Worm (Caenorhabditis elegans) whole organism, L1 larva: ENCODE data around the gene W02H3.1.

Source experiments
- C04F5.9 ChIP-seq: sonication (generic microtip); optimal IDR thresholded peaks from 2 replicates; lab custom pipeline; 2016; ENCODE audit warnings: missing genetic modification characterization, missing compliant biosample characterization
- C34B4.2 ChIP-seq: sonication (generic microtip); optimal IDR thresholded peaks from 2 replicates; lab custom pipeline; 2017; ENCODE audit warnings: mild to moderate bottlenecking, missing genetic modification characterization, missing compliant biosample characterization
- aha-1 ChIP-seq: fragments of 150-350 bp; optimal IDR thresholded peaks from 2 replicates; lab custom pipeline; 2014; ENCODE audit warnings: missing biosample characterization, missing genetic modification characterization
- alr-1 ChIP-seq: fragments of 200-800 bp; sonication (Bioruptor generic); optimal IDR thresholded peaks from 2 replicates; lab custom pipeline; 2018; ENCODE audit warnings: borderline replicate concordance, mild to moderate bottlenecking, missing genetic modification characterization, missing compliant biosample characterization
- aly-2 ChIP-seq: fragments of 150-350 bp; optimal IDR thresholded peaks from 2 replicates; lab custom pipeline; 2014; ENCODE audit warnings: missing biosample characterization, missing genetic modification characterization
- ama-1 ChIP-seq: fragments of 150-350 bp; optimal IDR thresholded peaks from 2 replicates; lab custom pipeline; 2014
- blmp-1 ChIP-seq: fragments of 150-350 bp; optimal IDR thresholded peaks from 2 replicates; lab custom pipeline; 2014; ENCODE audit warnings: missing biosample characterization, missing genetic modification characterization
- ceh-88 ChIP-seq: fragments of 200-800 bp; sonication (Bioruptor generic); IDR thresholded peaks from 2 replicates; pipeline ENCODE4 v1.3.6; 2022; ENCODE audit warnings: missing genetic modification characterization, missing compliant biosample characterization
- ceh-90 ChIP-seq: sonication (generic microtip); optimal IDR thresholded peaks from 2 replicates; lab custom pipeline; 2016; ENCODE audit warnings: missing genetic modification characterization, missing compliant biosample characterization
- dsc-1 ChIP-seq: sonication (generic microtip); optimal IDR thresholded peaks from 2 replicates; lab custom pipeline; 2016; ENCODE audit warnings: mild to moderate bottlenecking, missing genetic modification characterization, missing compliant biosample characterization
- egl-13 ChIP-seq: sonication (generic microtip); optimal IDR thresholded peaks from 2 replicates; lab custom pipeline; 2016; ENCODE audit warnings: missing genotype, missing genetic modification reagents, missing genetic modification characterization, missing compliant biosample characterization
- egl-27 ChIP-seq, 2 experiments: fragments of 150-350 bp in 1 of 2; sonication (generic microtip); optimal IDR thresholded peaks; 3 replicates each; lab custom pipeline; 2017 to 2018; ENCODE audit warnings: missing biosample characterization in 2 of 2, missing genetic modification characterization in 2 of 2, missing genetic modification reagents in 2 of 2
- elt-3 ChIP-seq, 6 experiments: fragments of 150-350 bp in 1 of 6; sonication (generic microtip); optimal IDR thresholded peaks; 2 replicates each; lab custom pipeline; 2017 to 2018; ENCODE audit warnings: missing biosample characterization in 6 of 6, missing genetic modification characterization in 6 of 6, inconsistent platforms in 1 of 6
- ets-5 ChIP-seq: fragments of 200-800 bp; sonication (Bioruptor generic); IDR thresholded peaks from 2 replicates; pipeline ENCODE4 v1.3.6; 2022; ENCODE audit warnings: missing genetic modification characterization, missing compliant biosample characterization
- fkh-10 ChIP-seq: sonication (generic microtip); optimal IDR thresholded peaks from 2 replicates; lab custom pipeline; 2017; ENCODE audit warnings: missing biosample characterization, missing genetic modification reagents, missing genetic modification characterization
- fos-1 ChIP-seq: fragments of 150-350 bp; optimal IDR thresholded peaks from 2 replicates; lab custom pipeline; 2014; ENCODE audit warnings: missing biosample characterization, missing genetic modification characterization
- grh-1 ChIP-seq: fragments of 200-800 bp; sonication (Bioruptor generic); IDR thresholded peaks from 2 replicates; pipeline ENCODE4 v1.3.6; 2022; ENCODE audit warnings: missing genetic modification reagents, missing genetic modification characterization, missing compliant biosample characterization
- hlh-17 ChIP-seq: fragments of 200-800 bp; sonication (Bioruptor generic); optimal IDR thresholded peaks from 2 replicates; lab custom pipeline; 2018; ENCODE audit warnings: missing genetic modification characterization, mild to moderate bottlenecking, missing compliant biosample characterization, moderate library complexity, borderline replicate concordance
- irx-1 ChIP-seq: sonication (generic microtip); optimal IDR thresholded peaks from 2 replicates; lab custom pipeline; 2016; ENCODE audit warnings: missing genetic modification characterization, missing compliant biosample characterization
- isw-1 ChIP-seq: fragments of 200-800 bp; sonication (Bioruptor generic); IDR thresholded peaks from 2 replicates; pipeline ENCODE4 v1.3.6; 2022; ENCODE audit warnings: missing genetic modification characterization, missing compliant biosample characterization
- jun-1 ChIP-seq: fragments of 150-350 bp; optimal IDR thresholded peaks from 2 replicates; lab custom pipeline; 2014; ENCODE audit warnings: missing biosample characterization, missing genetic modification reagents, missing genetic modification characterization
- lin-15B ChIP-seq: fragments of 150-350 bp; sonication (generic microtip); optimal IDR thresholded peaks from 3 replicates; lab custom pipeline; 2014; ENCODE audit warnings: missing biosample characterization, missing genetic modification characterization
- lin-35 ChIP-seq, 2 experiments: fragments of 150-350 bp; optimal IDR thresholded peaks; 2 replicates each; lab custom pipeline; 2014; ENCODE audit warnings: missing biosample characterization in 2 of 2, missing genetic modification characterization in 2 of 2, missing genetic modification reagents in 2 of 2
- lin-39 ChIP-seq: fragments of 150-350 bp; optimal IDR thresholded peaks from 2 replicates; lab custom pipeline; 2014; ENCODE audit warnings: missing biosample characterization, missing genetic modification reagents, missing genetic modification characterization
- lsy-2 ChIP-seq, 2 experiments: fragments of 150-350 bp; optimal IDR thresholded peaks; 2 replicates each; lab custom pipeline; 2014; ENCODE audit warnings: missing biosample characterization in 2 of 2, missing genetic modification characterization in 2 of 2
- nhr-19 ChIP-seq: fragments of 200-800 bp; sonication (Bioruptor generic); conservative IDR thresholded peaks from 2 replicates; pipeline ENCODE4 v1.3.6; 2022; ENCODE audit warnings: missing genetic modification characterization, missing compliant biosample characterization
- nhr-77 ChIP-seq: fragments of 150-350 bp; optimal IDR thresholded peaks from 2 replicates; lab custom pipeline; 2014; ENCODE audit warnings: missing biosample characterization, missing genetic modification characterization
- nhr-84 ChIP-seq: sonication (generic microtip); optimal IDR thresholded peaks from 2 replicates; lab custom pipeline; 2017; ENCODE audit warnings: missing biosample characterization, missing genetic modification characterization
- nhr-85 ChIP-seq: sonication (generic microtip); peaks from one replicate; lab custom pipeline; 2016; ENCODE audit warnings: missing genetic modification characterization, inconsistent platforms, missing compliant biosample characterization
- pax-3 ChIP-seq: fragments of 200-800 bp; sonication (Bioruptor generic); optimal IDR thresholded peaks from 2 replicates; lab custom pipeline; 2018; ENCODE audit warnings: mild to moderate bottlenecking, missing genetic modification characterization, moderate library complexity, missing compliant biosample characterization
- rnt-1 ChIP-seq: sonication (generic microtip); optimal IDR thresholded peaks from 2 replicates; lab custom pipeline; 2016; ENCODE audit warnings: mild to moderate bottlenecking, missing genetic modification characterization, moderate library complexity, missing compliant biosample characterization
- skn-1 ChIP-seq: fragments of 150-350 bp; optimal IDR thresholded peaks from 2 replicates; lab custom pipeline; 2014; ENCODE audit warnings: missing biosample characterization, missing genetic modification characterization
- snu-23 ChIP-seq: sonication (generic microtip); optimal IDR thresholded peaks from 2 replicates; lab custom pipeline; 2016; ENCODE audit warnings: missing genetic modification characterization, missing compliant biosample characterization
- sptf-1 ChIP-seq: fragments of 150-350 bp; optimal IDR thresholded peaks from 2 replicates; lab custom pipeline; 2014; ENCODE audit warnings: missing biosample characterization, missing genetic modification characterization
- sup-37 ChIP-seq: fragments of 200-800 bp; sonication (Bioruptor generic); optimal IDR thresholded peaks from 2 replicates; lab custom pipeline; 2018; ENCODE audit warnings: mild to moderate bottlenecking, missing genetic modification characterization, missing compliant biosample characterization
- swsn-7 ChIP-seq: sonication (generic microtip); optimal IDR thresholded peaks from 2 replicates; lab custom pipeline; 2016; ENCODE audit warnings: missing genetic modification characterization, missing compliant biosample characterization
- tbx-2 ChIP-seq: sonication (generic microtip); optimal IDR thresholded peaks from 2 replicates; lab custom pipeline; 2016; ENCODE audit warnings: missing genetic modification characterization, missing compliant biosample characterization
- tlp-1 ChIP-seq: fragments of 150-350 bp; optimal IDR thresholded peaks from 2 replicates; lab custom pipeline; 2014; ENCODE audit warnings: missing biosample characterization, missing genetic modification characterization
- unc-130 ChIP-seq: fragments of 150-350 bp; optimal IDR thresholded peaks from 2 replicates; lab custom pipeline; 2017; ENCODE audit warnings: missing biosample characterization, missing genetic modification characterization, inconsistent platforms
- unc-30 ChIP-seq: sonication (generic microtip); optimal IDR thresholded peaks from 2 replicates; lab custom pipeline; 2017; ENCODE audit warnings: missing biosample characterization, missing genetic modification characterization
- unc-62 ChIP-seq: fragments of 150-350 bp; optimal IDR thresholded peaks from 2 replicates; lab custom pipeline; 2014; ENCODE audit warnings: missing biosample characterization, missing genetic modification reagents, missing genetic modification characterization
- unc-86 ChIP-seq: sonication (generic microtip); optimal IDR thresholded peaks from 2 replicates; lab custom pipeline; 2016; ENCODE audit warnings: missing genetic modification characterization, missing compliant biosample characterization
- unc-98 ChIP-seq: fragments of 200-800 bp; sonication (Bioruptor generic); IDR thresholded peaks from 2 replicates; pipeline ENCODE4 v1.3.6; 2022; ENCODE audit warnings: missing genetic modification characterization, missing compliant biosample characterization
- xbp-1 ChIP-seq: sonication (generic microtip); optimal IDR thresholded peaks from 2 replicates; lab custom pipeline; 2016; ENCODE audit warnings: missing genetic modification characterization, missing compliant biosample characterization
- ztf-11 ChIP-seq, 2 experiments: sonication (generic microtip); optimal IDR thresholded peaks; 2 replicates each; lab custom pipeline; 2016 to 2017; ENCODE audit warnings: missing genetic modification characterization in 2 of 2, missing biosample characterization in 1 of 2, missing compliant biosample characterization in 1 of 2

W02H3.1 gene

ce11 chrX:11107076-11107475, 1.8 kb upstream of the W02H3.1 start, which contains the start of gene clc-17:
clc-17 (plus strand) TSS chrX:11107376.
- no peak for TF ChIP-seq C04F5.9
- no peak for TF ChIP-seq jun-1 (tag; lab: Kevin White, UChicago)
- no peak for TF ChIP-seq nhr-85 (tag; lab: Kevin White, UChicago)
- TF ChIP-seq unc-30 (tag; lab: Kevin White, UChicago) = no peak
- no peak for TF ChIP-seq ztf-11 (tag; optimal IDR thresholded peaks at IDR 0.05; lab: Kevin White, UChicago)
- TF ChIP-seq tlp-1 = no peak
- TF ChIP-seq nhr-77 (tag; lab: Kevin White, UChicago) = no peak
- no peak for TF ChIP-seq pax-3 (tag; lab: Kevin White, UChicago)
- no peak for TF ChIP-seq blmp-1 (tag; lab: Kevin White, UChicago)
- no peak for TF ChIP-seq hlh-17 (GFP tag; lab: Kevin White, UChicago)
- TF ChIP-seq ama-1 (lab: Kevin White, UChicago) = no peak
- TF ChIP-seq lin-35 (GFP tag; optimal IDR thresholded peaks at IDR 0.05; lab: Kevin White, UChicago) = no peak
- no peak for TF ChIP-seq aly-2 (tag; lab: Kevin White, UChicago)

- TF ChIP-seq unc-86 (tag; lab: Kevin White, UChicago) (no peak), fos-1 (tag; lab: Kevin White, UChicago) (no peak), sptf-1 (tag; lab: Kevin White, UChicago) (no peak), unc-62 (GFP tag; lab: Kevin White, UChicago) (no peak), egl-13 (no peak), jun-1 (tag; lab: Kevin White, UChicago) (no peak), grh-1 (GFP tag; lab: Robert Waterston, UW) (no peak), xbp-1 (no peak)
Measured at ce11 chrX:11103173-11103572, 2.1 kb downstream of the W02H3.1 start.

- no peak for TF ChIP-seq egl-27 (tag; optimal IDR thresholded peaks at IDR 0.05; lab: Kevin White, UChicago)
- TF ChIP-seq fkh-10 = no peak
- no peak for TF ChIP-seq dsc-1 (tag; lab: Kevin White, UChicago)
- TF ChIP-seq ceh-88 (GFP tag; lab: Robert Waterston, UW) = no peak
- TF ChIP-seq isw-1 (GFP tag; lab: Robert Waterston, UW) = no peak
- TF ChIP-seq grh-1 (GFP tag; lab: Robert Waterston, UW) = no peak
Measured at ce11 chrX:11098086-11098485, 7.2 kb downstream of the W02H3.1 start, which contains the start of gene W02H3.3. W02H3.3 (minus strand) TSS chrX:11098186.

- TF ChIP-seq rnt-1 (tag; lab: Kevin White, UChicago) = no peak
- TF ChIP-seq unc-62 (GFP tag; lab: Kevin White, UChicago) = no peak
- no peak for TF ChIP-seq ets-5 (GFP tag; lab: Robert Waterston, UW)
- TF ChIP-seq irx-1 = no peak
- no peak for TF ChIP-seq unc-130
- TF ChIP-seq lin-35 (GFP tag; optimal IDR thresholded peaks at IDR 0.05; lab: Kevin White, UChicago) = no peak
Measured at ce11 chrX:11097343-11097742, 7.9 kb downstream of the W02H3.1 start.

ce11 chrX:11095480-11095879, 9.8 kb downstream of the W02H3.1 start:
- TF ChIP-seq sup-37 (GFP tag; lab: Kevin White, UChicago) = no peak
- TF ChIP-seq C04F5.9 = peak; percentile 17
- TF ChIP-seq swsn-7 (tag; lab: Kevin White, UChicago) = peak; percentile 73
- peak; percentile 40 for TF ChIP-seq nhr-77 (tag; lab: Kevin White, UChicago)
- no peak for TF ChIP-seq lin-15B (tag; lab: Kevin White, UChicago)
- peak; percentile 72 for TF ChIP-seq nhr-19 (GFP tag; lab: Robert Waterston, UW)
- TF ChIP-seq aha-1 = no peak
- no peak for TF ChIP-seq nhr-84 (tag; lab: Kevin White, UChicago)
- no peak for TF ChIP-seq C34B4.2 (tag; lab: Kevin White, UChicago)
- no peak for TF ChIP-seq lin-39 (tag; lab: Kevin White, UChicago)
- TF ChIP-seq lsy-2 (tag; optimal IDR thresholded peaks at IDR 0.05; lab: Kevin White, UChicago) = peak; percentile 10 to 20
- TF ChIP-seq tbx-2 (tag; lab: Kevin White, UChicago) = peak; percentile 65
- TF ChIP-seq egl-27 (tag; optimal IDR thresholded peaks at IDR 0.05; lab: Kevin White, UChicago) = peak in 1 of 2 experiments; percentile 40
- TF ChIP-seq skn-1 = peak; percentile 52
- peak; percentile 19 to 52 for TF ChIP-seq lin-35 (GFP tag; optimal IDR thresholded peaks at IDR 0.05; lab: Kevin White, UChicago)
- peak; percentile 27 for TF ChIP-seq irx-1
- no peak for TF ChIP-seq unc-30 (tag; lab: Kevin White, UChicago)
- peak in 1 of 6 experiments; percentile 49 for TF ChIP-seq elt-3 (tag; optimal IDR thresholded peaks at IDR 0.05; lab: Kevin White, UChicago)
- no peak for TF ChIP-seq ceh-90
- TF ChIP-seq blmp-1 (tag; lab: Kevin White, UChicago) = no peak
- no peak for TF ChIP-seq alr-1 (tag; lab: Kevin White, UChicago)
- peak; percentile 83 for TF ChIP-seq snu-23 (GFP tag; lab: Kevin White, UChicago)
- TF ChIP-seq unc-98 (GFP tag; lab: Robert Waterston, UW) = no peak
